Worm (Caenorhabditis elegans) whole organism, L3 larva: ENCODE results near the gene F54H12.8.
A peak's percentile ranks its signal among the peaks of the same experiment; 100 is the strongest.

ENCODE experiments used
- ZK546.5 ChIP-seq: sonication (generic microtip); optimal IDR thresholded peaks from 2 replicates; lab custom pipeline; 2017; ENCODE audit warnings: missing biosample characterization, missing genetic modification characterization
- ceh-82 ChIP-seq: fragments of 150-350 bp; optimal IDR thresholded peaks from 2 replicates; lab custom pipeline; 2014; ENCODE audit warnings: missing biosample characterization, missing genetic modification characterization
- egl-27 ChIP-seq: sonication (generic microtip); optimal IDR thresholded peaks from 4 replicates; lab custom pipeline; 2017; ENCODE audit warnings: missing biosample characterization, missing genetic modification reagents, missing genetic modification characterization
- elt-3 ChIP-seq, 3 experiments: fragments of 150-350 bp in 1 of 3; sonication (generic microtip) in 2 of 3; optimal IDR thresholded peaks; 2 replicates in 2 of 3; 4 replicates in 1 of 3; lab custom pipeline; 2014 to 2017; ENCODE audit warnings: missing biosample characterization in 3 of 3, missing genetic modification characterization in 3 of 3
- fkh-10 ChIP-seq: sonication (generic microtip); optimal IDR thresholded peaks from 2 replicates; lab custom pipeline; 2017; ENCODE audit warnings: missing biosample characterization, missing genetic modification reagents, missing genetic modification characterization
- lin-39 ChIP-seq: fragments of 150-350 bp; optimal IDR thresholded peaks from 2 replicates; lab custom pipeline; 2018; ENCODE audit warnings: missing biosample characterization, missing genetic modification reagents, missing genetic modification characterization
- mdl-1 ChIP-seq: fragments of 150-350 bp; optimal IDR thresholded peaks from 2 replicates; lab custom pipeline; 2014; ENCODE audit warnings: missing biosample characterization, missing genetic modification characterization
- nhr-28 ChIP-seq: fragments of 150-350 bp; optimal IDR thresholded peaks from 2 replicates; lab custom pipeline; 2014; ENCODE audit warnings: missing biosample characterization, missing genetic modification characterization
- pha-4 ChIP-seq: fragments of 150-350 bp; optimal IDR thresholded peaks from 2 replicates; lab custom pipeline; 2014; ENCODE audit warnings: missing biosample characterization, missing genetic modification reagents, missing genetic modification characterization
- skn-1 ChIP-seq: fragments of 150-350 bp; optimal IDR thresholded peaks from 2 replicates; lab custom pipeline; 2014; ENCODE audit warnings: missing biosample characterization, missing genetic modification characterization
- snpc-4 ChIP-seq: fragments of 150-350 bp; optimal IDR thresholded peaks from 2 replicates; lab custom pipeline; 2014; ENCODE audit warnings: missing biosample characterization, missing genetic modification characterization
- unc-39 ChIP-seq: sonication (generic microtip); optimal IDR thresholded peaks from 4 replicates; lab custom pipeline; 2017; ENCODE audit warnings: missing biosample characterization, missing genetic modification characterization
- ztf-11 ChIP-seq: fragments of 150-350 bp; optimal IDR thresholded peaks from 2 replicates; lab custom pipeline; 2014; ENCODE audit warnings: missing biosample characterization, missing genetic modification characterization

DNA sequence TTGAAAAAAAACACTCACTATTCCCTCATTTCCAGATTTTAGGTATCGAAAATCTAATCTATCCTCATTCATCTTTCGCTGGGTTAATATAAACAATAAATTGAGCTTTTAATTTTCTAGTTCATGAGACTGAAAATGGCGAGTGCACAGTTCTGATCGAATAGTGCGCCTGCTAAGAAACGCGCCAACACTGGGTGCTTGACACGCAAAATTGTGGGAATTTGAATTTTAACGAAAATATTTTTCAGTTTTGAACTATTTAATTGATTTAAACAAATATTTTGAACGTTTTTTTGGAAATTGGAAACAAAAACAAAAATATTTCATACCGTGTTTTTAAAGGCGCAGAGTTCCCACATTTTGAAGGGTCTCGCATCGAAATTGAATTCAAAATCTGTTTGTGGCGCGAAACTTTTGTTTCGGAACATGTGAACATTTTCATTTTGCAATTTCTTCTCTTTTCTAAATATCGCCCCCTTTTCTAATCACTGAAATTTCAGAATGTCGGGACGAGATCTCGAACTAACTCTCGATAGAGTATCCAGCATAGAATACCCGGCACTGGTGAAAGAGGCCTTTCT, 40.4 kb downstream of the F54H12.8 start, which contains the start of the genes C29E4.13 and npp-15:
- TF ChIP-seq egl-27 (tag; lab: Kevin White, UChicago) (no peak), snpc-4 (tag; lab: Kevin White, UChicago) (peak; percentile 10), skn-1 (no peak), lin-39 (tag; lab: Kevin White, UChicago) (no peak), elt-3 (tag; optimal IDR thresholded peaks at IDR 0.05; lab: Kevin White, UChicago) (no peak), ztf-11 (tag; lab: Kevin White, UChicago) (no peak), pha-4 (peak; percentile 71), fkh-10 (GFP tag; lab: Kevin White, UChicago) (no peak), mdl-1 (tag; lab: Kevin White, UChicago) (no peak), nhr-28 (tag; lab: Kevin White, UChicago) (no peak), ceh-82 (no peak), ZK546.5 (tag; lab: Kevin White, UChicago) (no peak), unc-39 (tag; lab: Kevin White, UChicago) (no peak)
